Worm (Caenorhabditis elegans) whole organism, L4/young adult: ENCODE measurements around the gene gst-36.

Source experiments
- W03F9.2 ChIP-seq: fragments of 150-350 bp; optimal IDR thresholded peaks from 2 replicates; lab custom pipeline; 2014; ENCODE audit warnings: missing biosample characterization, missing genetic modification characterization
- him-1 ChIP-seq: sonication (generic microtip); optimal IDR thresholded peaks from 2 replicates; lab custom pipeline; 2016; ENCODE audit warnings: missing genotype, missing genetic modification reagents, missing genetic modification characterization, missing compliant biosample characterization

DNA sequence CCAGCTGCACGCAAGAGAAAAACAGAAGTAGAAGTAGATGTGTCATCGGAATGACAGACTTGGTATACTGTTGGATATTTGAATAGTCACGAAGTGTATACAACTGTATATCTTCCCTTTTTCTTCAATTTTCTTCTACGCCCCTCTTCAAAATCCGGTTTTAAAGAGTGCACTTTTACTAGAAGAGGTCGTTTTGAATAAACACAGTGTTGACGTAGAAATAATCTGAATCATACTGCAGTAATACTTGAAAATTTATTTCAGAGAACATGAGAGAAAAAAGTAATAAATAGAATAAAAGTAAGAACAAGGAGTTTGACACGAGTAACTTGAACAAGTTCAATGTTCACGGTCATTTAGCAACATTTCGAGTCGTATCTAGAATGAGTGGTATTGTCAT, 9.8 kb upstream of the gst-36 start, which contains the start of gene R07B1.8:
- TF ChIP-seq him-1 (tag; lab: Kevin White, UChicago) (no peak), W03F9.2 (tag; lab: Kevin White, UChicago) (no peak)
